Worm (Caenorhabditis elegans) whole organism, dauer: ENCODE measurements around the gene Y32G9B.1.
"Not testable (repeated sequence)": the region's sequence is repeated elsewhere in the genome, so short reads cannot be mapped to it uniquely, and the experiment has no call there.

Source experiments
- unc-62 ChIP-seq: sonication (generic microtip); optimal IDR thresholded peaks from 2 replicates; lab custom pipeline; 2017; ENCODE audit warnings: missing biosample characterization, missing genetic modification reagents, missing genetic modification characterization

The Y32G9B.1 gene

DNA sequence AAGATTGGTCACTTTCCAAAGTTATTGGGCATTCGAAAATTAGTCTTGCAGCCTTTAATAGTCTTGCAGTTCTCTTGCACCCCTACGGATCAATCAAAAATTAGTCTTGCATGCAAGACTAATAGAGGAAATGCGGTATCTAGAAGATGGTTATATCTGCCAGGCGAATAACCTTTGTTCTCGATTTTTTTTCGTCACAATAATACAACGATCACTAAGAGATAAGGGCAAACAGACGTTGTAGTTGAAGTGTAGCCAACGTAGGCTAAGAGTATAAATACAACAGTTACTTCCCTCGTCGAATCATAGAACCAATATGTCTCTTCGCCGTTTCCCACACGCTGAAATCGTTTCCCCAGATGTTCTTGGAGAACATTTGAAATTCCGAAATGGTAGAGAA is 11.9 kb upstream of the Y32G9B.1 start, which contains the start of gene T10B5.8:
T10B5.8 (plus strand) TSS at position 301 of the 400 bp plus-strand sequence.
- no peak for TF ChIP-seq unc-62 (GFP tag; lab: Kevin White, UChicago)

DNA sequence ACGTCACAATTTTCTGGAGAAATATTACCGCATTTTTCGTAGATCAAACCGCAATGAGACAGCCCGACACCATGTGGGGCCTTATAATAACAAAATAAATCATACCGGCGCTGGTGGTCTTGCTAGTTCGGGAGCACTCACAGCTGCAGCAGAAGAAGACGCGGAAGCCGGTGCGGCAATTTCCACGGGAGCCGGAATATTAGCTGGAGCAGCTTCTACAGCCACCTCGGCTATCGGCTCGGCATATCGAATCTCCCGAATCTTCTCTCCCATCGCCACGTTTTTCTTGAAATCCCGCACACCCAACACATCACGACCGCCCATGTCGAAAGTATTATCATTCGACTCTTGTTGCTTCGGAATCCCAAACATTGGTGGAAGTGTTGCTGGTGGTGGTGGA is 5.3 kb downstream of the Y32G9B.1 start:
- TF ChIP-seq unc-62 (GFP tag; lab: Kevin White, UChicago), result no peak

DNA sequence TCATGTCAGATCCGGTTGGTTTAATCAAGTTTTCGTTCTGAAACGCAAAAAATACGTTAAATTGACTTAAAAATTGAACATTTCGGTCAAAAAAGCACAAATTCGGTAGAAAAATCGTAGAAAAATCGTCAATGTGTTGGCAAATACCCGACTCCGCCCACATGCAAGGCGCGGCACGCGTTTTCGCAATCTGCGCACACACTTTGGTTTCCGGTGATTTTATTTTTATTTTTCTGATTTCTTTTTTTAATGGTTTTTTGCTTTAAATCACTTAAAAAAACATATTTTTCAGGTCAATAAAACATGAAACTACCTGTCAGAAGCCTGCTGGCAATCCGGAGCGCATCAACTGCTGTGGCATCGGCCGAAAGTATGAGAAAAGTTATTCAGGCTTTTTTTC is 8.6 kb downstream of the Y32G9B.1 start, which contains the start of the genes gly-7 and mrpl-39:
gly-7 (minus strand) TSS at position 37 of the 400 bp plus-strand sequence.
mrpl-39 (plus strand) TSS at position 293 of the 400 bp plus-strand sequence.
- no peak for TF ChIP-seq unc-62 (GFP tag; lab: Kevin White, UChicago)

DNA sequence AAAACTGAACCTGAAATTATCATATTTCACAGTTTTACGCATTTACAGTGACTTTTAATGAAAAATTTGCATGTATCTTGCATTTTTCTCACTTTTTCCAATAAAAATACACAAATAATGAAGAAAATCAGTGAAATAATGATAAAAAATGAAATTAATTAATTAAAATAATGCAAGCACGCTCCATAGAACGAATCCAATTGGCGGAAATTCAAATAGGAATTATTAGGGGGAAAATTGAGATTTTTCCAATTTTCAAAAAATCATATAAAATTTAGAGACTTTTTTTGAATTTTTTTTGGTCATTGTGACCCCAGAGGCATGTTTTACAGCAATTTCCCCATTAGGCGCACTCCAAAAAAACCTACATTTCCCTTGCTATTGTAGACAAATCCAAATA is 9.1 kb downstream of the Y32G9B.1 start:
- TF ChIP-seq unc-62 (GFP tag; lab: Kevin White, UChicago), result no peak

DNA sequence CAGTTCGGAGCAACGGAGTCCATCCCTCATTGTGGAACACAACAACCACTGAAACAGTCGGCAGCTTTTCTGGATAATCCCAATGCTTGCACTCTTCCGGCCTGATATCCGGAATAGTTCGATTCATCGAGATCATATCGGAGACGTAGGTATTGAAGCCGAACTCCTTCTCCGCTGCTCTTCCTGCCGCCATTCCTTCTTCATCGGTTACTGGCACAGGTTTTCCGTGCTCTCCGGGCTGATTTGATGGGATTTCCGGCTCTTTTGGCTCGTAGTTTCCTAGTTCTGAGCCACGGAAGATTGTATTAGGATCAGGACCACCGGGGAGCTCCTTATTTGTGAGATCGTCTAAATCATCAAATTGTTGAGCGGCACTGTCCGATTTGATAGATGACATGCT is 9.9 kb downstream of the Y32G9B.1 start:
- TF ChIP-seq unc-62 (GFP tag; lab: Kevin White, UChicago), result no peak

DNA sequence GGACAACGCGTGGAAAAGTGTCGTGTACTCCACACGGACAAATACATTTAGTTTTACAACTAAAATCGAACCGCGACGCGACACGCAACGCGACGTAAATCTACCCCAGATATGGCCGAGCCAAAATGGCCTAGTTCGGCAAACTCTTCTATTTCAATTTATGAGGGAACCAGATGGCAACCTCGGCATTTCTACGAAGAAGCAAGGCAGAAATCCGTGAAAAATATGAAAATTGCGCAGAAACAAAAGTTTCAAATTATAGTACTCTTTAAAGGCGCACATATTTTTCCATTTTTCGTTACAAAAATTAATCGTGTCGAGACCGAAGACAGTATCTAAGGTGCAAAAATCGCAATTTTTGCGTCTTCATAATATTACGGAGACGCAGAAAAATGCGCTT is 15.1 kb downstream of the Y32G9B.1 start, which contains the start of gene Y46H3A.5:
Y46H3A.5 (minus strand) TSS at position 101 of the 400 bp plus-strand sequence.
- TF ChIP-seq unc-62 (GFP tag; lab: Kevin White, UChicago), result not testable (repeated sequence)

DNA sequence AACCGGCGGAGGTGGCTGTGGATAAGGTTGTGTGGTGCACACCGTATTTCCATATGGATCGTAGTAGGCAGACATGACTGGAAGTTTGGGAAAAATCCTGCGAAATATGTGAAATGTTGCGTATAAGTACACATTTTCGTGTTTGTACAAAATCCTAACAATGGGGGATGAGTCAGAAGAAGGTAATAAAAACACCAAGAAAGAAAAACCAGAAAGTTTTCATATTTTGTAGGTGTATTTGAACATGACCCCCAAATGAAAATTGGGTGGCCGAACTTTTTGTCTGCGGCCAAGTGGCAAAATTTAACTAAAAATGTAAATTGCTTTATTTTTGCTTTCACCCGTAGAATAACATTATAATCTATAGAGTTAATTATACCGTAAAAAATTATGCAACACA is 18.8 kb downstream of the Y32G9B.1 start, which contains the start of gene Y46H3A.4:
Y46H3A.4 (minus strand) TSS at position 101 of the 400 bp plus-strand sequence.
- TF ChIP-seq unc-62 (GFP tag; lab: Kevin White, UChicago), result no peak

DNA sequence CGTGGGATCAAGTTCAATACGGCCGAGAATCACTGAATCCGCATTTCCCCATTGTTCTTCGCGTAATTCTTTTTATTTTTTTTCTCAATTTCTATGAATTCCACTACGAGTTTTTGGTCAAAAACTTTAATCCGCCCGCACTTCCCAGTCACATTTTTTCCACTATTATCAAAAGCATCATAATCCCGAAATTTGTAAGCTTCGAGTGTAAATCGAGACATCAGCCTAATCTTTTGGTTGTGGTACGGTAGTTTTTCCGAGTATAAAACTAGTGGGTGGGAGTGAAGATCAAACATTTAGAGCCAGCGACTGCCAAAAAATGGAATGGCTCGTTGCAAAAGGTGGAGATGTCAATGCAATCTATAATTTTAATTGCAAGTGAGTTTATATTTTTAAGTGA is 22.7 kb downstream of the Y32G9B.1 start, which contains the start of gene srt-42:
srt-42 (plus strand) TSS at position 301 of the 400 bp plus-strand sequence.
- no peak for TF ChIP-seq unc-62 (GFP tag; lab: Kevin White, UChicago)

DNA sequence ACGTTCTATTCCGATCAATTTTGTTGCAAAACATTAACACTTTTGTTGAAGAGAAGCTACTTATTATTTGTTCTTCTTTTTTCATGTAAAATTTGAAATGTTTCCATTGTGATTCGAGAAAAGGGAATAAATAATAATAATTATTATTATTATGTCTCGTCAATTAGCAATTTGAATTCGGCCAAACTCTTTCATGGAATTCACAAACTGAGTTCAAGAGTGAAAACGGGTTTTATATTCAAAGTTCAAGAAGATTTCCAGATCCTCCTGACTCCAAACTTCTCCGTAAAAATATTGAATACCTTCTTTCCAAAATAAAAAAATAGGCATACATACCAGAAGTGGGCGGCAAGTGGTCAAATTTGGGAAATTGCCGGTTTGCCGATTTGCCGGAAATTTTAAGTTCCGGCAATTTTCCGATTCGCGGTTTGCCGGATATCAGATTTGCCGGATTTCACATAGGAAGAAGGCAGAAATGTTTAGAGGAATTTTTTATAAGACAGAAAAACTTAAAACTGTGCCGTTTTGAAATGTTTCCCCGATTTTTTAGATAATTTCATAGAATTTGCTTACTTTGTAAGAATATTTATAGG is 24.1 kb downstream of the Y32G9B.1 start:
- TF ChIP-seq unc-62 (GFP tag; lab: Kevin White, UChicago), result no peak

DNA sequence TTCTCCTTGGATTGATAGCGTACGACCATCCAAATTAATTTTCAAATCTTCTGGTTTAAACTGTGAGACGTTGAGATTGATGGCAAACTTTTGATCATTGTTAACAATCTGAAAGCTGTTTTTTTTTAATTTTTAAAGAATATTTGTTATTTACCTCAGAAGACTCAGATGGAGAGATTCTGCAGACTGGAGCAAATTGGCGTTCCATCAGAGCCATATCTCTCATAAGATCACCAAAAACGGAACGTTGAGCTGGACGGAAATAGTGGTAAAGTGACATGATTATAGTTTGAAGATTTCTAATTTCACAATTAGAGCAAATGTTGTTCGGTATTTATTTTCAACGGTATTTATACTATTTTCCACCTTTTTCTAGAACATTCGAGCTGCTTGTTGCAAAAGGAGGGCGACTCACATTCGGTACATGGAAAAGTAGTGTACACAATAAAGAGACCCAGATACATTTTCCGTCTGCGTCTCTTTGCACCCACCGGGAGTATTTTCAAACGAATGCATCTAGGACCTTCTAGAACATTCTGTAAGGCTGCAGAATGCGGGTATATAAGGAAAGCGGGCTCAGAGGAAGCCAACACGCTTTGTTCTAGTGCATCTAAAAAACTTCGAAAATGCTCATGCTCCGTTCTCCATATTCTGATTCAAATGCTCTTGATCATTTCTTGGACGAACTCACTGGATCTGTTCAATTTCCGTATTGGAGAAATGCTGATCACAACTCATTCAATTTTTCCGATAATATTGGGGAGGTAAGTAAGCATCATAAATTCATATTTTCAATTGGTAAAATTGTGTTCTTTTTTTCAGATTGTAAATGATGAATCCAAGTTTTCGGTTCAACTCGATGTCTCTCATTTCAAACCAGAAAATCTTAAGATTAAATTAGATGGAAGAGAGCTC is 25.0 kb downstream of the Y32G9B.1 start, which contains the start of the genes hsp-16.2 and hsp-16.41:
hsp-16.2 (minus strand) TSS at position 313 of the 915 bp plus-strand sequence.
hsp-16.41 (plus strand) TSS at position 534 of the 915 bp plus-strand sequence.
- no peak for TF ChIP-seq unc-62 (GFP tag; lab: Kevin White, UChicago)

DNA sequence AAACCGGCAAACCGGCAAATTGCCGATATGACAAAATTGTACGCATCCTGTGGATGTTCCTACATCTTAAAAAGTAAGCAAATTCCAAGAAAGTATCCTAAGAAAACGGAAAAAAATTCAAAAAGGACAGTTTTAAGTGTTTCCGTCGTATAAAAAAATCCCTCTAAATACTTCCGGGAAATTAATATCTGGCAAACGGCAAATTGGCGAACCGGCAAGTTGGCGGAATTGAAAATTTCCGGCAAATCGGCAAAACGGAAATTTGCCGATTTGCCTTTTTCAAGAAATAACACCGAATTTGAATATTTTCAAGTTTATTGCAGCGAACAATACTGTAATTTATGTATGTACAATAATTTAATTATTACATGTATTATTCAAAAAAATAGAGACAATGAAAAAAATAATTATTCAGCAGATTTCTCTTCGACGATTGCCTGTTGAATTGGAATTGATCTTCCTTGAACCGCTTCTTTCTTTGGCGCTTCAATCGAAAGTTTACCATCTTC is 25.8 kb downstream of the Y32G9B.1 start:
- no peak for TF ChIP-seq unc-62 (GFP tag; lab: Kevin White, UChicago)

DNA sequence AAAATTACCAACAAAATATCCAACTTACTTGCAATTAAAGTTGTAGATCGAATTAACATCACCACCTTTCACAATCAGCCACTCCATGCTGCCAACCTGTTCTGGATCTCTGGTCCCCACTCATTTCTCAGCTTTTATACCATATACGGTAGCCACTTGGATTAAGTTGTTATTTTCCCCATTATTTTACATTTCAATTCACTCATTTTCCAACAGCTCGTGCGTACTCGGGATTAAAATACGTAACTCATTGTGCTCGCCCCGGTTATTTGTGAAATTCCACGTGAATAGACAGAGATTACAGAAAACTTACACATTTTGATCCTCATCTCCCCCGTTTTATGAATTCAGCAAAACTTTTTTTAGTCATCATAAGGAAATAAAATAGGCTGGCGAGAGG is 26.8 kb downstream of the Y32G9B.1 start, which contains the start of gene srt-41:
srt-41 (minus strand) TSS at position 101 of the 400 bp plus-strand sequence.
- TF ChIP-seq unc-62 (GFP tag; lab: Kevin White, UChicago), result no peak

DNA sequence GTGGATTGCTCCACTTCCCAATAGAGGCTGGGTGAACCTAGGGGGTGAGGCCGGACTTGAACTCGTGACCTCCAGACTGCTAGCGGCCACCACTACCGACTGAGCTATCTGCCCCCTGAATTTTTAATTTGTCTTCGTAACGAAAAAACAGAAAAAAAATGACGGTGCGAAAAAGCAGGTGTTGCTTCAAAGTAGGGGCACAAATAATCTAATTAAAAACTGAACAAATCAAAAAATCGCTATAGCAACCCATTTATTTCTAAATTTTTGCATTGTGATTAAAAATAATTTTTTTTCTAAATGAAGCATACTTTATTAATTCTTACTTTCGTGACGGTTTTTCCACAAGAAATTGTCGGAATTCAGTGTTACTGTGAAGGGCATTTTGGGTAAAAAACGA is 32.0 kb downstream of the Y32G9B.1 start, which contains the start of gene F36H9.10:
F36H9.10 (plus strand) TSS at position 301 of the 400 bp plus-strand sequence.
- no peak for TF ChIP-seq unc-62 (GFP tag; lab: Kevin White, UChicago)

DNA sequence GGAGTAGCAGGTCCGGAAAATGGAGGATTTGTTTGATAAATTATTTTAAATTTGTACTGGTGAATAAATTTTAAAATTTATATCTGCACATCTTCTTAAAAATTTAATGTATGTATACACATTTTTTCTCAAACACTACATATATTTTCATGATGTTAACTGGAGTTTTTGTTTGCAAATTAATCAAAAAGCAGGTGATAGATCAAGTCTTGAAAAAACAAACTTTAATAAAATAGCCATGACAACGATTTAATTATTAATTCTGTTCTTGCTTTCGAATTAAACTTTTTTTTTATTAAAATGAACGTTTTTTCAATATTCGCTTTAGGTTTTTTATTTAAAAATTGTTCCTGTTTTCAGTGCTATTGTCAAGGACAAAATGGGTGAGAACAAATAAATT is 35.7 kb downstream of the Y32G9B.1 start, which contains the start of gene F36H9.1:
F36H9.1 (plus strand) TSS at position 301 of the 400 bp plus-strand sequence.
- no peak for TF ChIP-seq unc-62 (GFP tag; lab: Kevin White, UChicago)

DNA sequence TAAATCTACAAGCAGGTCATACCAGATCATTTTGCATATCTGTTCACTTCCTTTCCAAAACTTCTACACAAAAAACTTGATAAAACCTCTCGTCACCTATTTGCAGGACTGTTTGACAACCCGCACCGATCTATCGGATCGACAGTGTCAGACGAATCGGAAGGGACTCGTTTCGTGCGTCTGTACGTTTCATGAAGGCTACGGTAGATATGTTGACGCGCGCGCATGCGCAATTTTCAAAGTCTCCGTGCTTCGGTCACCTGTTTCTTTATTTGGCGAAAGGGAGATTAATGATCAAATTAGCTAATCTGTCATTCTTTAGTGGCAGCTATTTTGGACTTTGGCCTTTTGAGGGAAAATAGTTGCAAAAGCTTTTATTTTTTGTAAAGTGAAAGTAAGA is 40.4 kb downstream of the Y32G9B.1 start:
- TF ChIP-seq unc-62 (GFP tag; lab: Kevin White, UChicago), result no peak
